Worm (Caenorhabditis elegans) whole organism, midembryonic: ENCODE results near the gene K08F4.12.

Experiments
- T22C8.4 ChIP-seq: fragments of 200-800 bp; sonication (Bioruptor generic); IDR thresholded peaks from 2 replicates; pipeline ENCODE4 v1.3.6; 2022; ENCODE audit warnings: missing genetic modification characterization, missing compliant biosample characterization
- ztf-23 ChIP-seq: fragments of 200-800 bp; sonication (Bioruptor generic); IDR thresholded peaks from 2 replicates; pipeline ENCODE4 v1.3.6; 2022; ENCODE audit warnings: missing genetic modification reagents, missing genetic modification characterization, missing compliant biosample characterization

- TF ChIP-seq ztf-23: no peak
- no peak for TF ChIP-seq T22C8.4 (GFP tag; lab: Robert Waterston, UW)
These were observed 41.0 kb upstream of the K08F4.12 start, which contains the start of gene dis-3 for ce11 chrIV:10096881-10097280.
